Worm (Caenorhabditis elegans): Measurements from ENCODE around the gene T25B9.8.

DNA sequence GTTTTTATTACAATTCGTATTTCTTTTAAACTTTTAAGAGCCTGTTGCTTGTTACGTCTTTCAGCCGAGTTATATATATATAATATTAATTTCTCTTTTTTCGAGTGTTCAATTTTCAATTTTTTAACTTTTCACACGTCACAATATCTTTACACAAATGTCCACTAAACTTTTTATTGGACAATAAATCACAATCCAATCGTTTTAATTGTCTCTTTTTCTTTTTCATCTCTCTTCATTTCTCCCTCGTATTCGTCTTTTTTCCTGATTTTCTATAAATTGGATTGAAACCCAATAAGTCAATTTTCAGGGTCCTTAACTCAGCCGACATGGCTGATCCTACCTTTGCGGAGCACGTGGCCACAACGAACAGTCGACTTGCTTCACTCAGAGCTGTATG is 44.1 kb upstream of the T25B9.8 start, which contains the start of gene miz-1:
- TF ChIP-seq dmd-4 (tag; optimal IDR thresholded peaks at IDR 0.05) (no peak), skn-1 (tag; optimal IDR thresholded peaks at IDR 0.05) (no peak), lin-39 (tag; optimal IDR thresholded peaks at IDR 0.05) (no peak), blmp-1 (tag; optimal IDR thresholded peaks at IDR 0.05; ENCODE audit: insufficient read depth) (no peak)
